Worm (Caenorhabditis elegans) whole organism, early embryonic: ENCODE data around the gene nlp-19.

Source experiments
- B0310.2 ChIP-seq: sonication (generic microtip); optimal IDR thresholded peaks from 2 replicates; lab custom pipeline; 2016; ENCODE audit warnings: mild to moderate bottlenecking, missing genetic modification characterization, missing compliant biosample characterization
- F13C5.2 ChIP-seq: sonication (generic microtip); optimal IDR thresholded peaks from 2 replicates; lab custom pipeline; 2017; ENCODE audit warnings: mild to moderate bottlenecking, missing genetic modification characterization, inconsistent platforms, missing compliant biosample characterization
- aly-1 ChIP-seq: sonication (generic microtip); optimal IDR thresholded peaks from 2 replicates; lab custom pipeline; 2016; ENCODE audit warnings: missing genetic modification characterization, missing compliant biosample characterization
- ama-1 ChIP-seq: fragments of 150-350 bp; optimal IDR thresholded peaks from 2 replicates; lab custom pipeline; 2014
- ceh-13 ChIP-seq: fragments of 200-800 bp; sonication (Bioruptor generic); optimal IDR thresholded peaks from 2 replicates; lab custom pipeline; 2018; ENCODE audit warnings: mild to moderate bottlenecking, missing genetic modification characterization, missing compliant biosample characterization
- ceh-36 ChIP-seq: sonication (generic microtip); optimal IDR thresholded peaks from 2 replicates; lab custom pipeline; 2016; ENCODE audit warnings: missing genetic modification characterization, inconsistent platforms, missing compliant biosample characterization
- ets-7 ChIP-seq: sonication (generic microtip); optimal IDR thresholded peaks from 2 replicates; lab custom pipeline; 2016; ENCODE audit warnings: missing genotype, missing genetic modification characterization, missing compliant biosample characterization
- flt-1 ChIP-seq: fragments of 200-800 bp; sonication (Bioruptor generic); IDR thresholded peaks from 2 replicates; pipeline ENCODE4 v1.3.6; 2022; ENCODE audit warnings: missing genetic modification characterization, missing compliant biosample characterization
- hmbx-1 ChIP-seq: sonication (generic microtip); optimal IDR thresholded peaks from 2 replicates; lab custom pipeline; 2016; ENCODE audit warnings: mild to moderate bottlenecking, missing genetic modification characterization, missing compliant biosample characterization
- hmg-4 ChIP-seq: fragments of 200-800 bp; sonication (Bioruptor generic); optimal IDR thresholded peaks from 2 replicates; lab custom pipeline; 2018; ENCODE audit warnings: mild to moderate bottlenecking, missing genetic modification characterization, missing compliant biosample characterization
- hnd-1 ChIP-seq: sonication (generic microtip); optimal IDR thresholded peaks from 2 replicates; lab custom pipeline; 2016; ENCODE audit warnings: missing genetic modification characterization, missing compliant biosample characterization
- pes-1 ChIP-seq: fragments of 200-800 bp; sonication (Bioruptor generic); IDR thresholded peaks from 2 replicates; pipeline ENCODE4 v1.3.6; 2022; ENCODE audit warnings: missing genetic modification reagents, missing genetic modification characterization, missing compliant biosample characterization
- scrt-1 ChIP-seq: fragments of 200-800 bp; sonication (Bioruptor generic); IDR thresholded peaks from 2 replicates; pipeline ENCODE4 v1.3.6; 2022; ENCODE audit warnings: missing genetic modification characterization, missing compliant biosample characterization
- sea-1 ChIP-seq: fragments of 200-800 bp; sonication (Bioruptor generic); conservative IDR thresholded peaks from 2 replicates; pipeline ENCODE4 v1.3.6; 2022; ENCODE audit warnings: missing genetic modification characterization, missing compliant biosample characterization
- tbx-11 ChIP-seq: fragments of 200-800 bp; sonication (Bioruptor generic); IDR thresholded peaks from 2 replicates; pipeline ENCODE4 v1.3.6; 2022; ENCODE audit warnings: missing genetic modification characterization, missing compliant biosample characterization
- tbx-37 ChIP-seq: fragments of 200-800 bp; sonication (Bioruptor generic); conservative IDR thresholded peaks from 2 replicates; pipeline ENCODE4 v1.3.6; 2022; ENCODE audit warnings: missing genetic modification reagents, missing genetic modification characterization, missing compliant biosample characterization
- tra-4 ChIP-seq: sonication (generic microtip); optimal IDR thresholded peaks from 2 replicates; lab custom pipeline; 2017; ENCODE audit warnings: missing genetic modification characterization, missing compliant biosample characterization

Gene nlp-19

ce11 chrX:10981374-10981773 is 22.8 kb downstream of the nlp-19 start:
- TF ChIP-seq scrt-1: no peak
- TF ChIP-seq hmbx-1 (tag; lab: Kevin White, UChicago): no peak
- TF ChIP-seq ets-7 (tag; lab: Kevin White, UChicago): no peak
- no peak for TF ChIP-seq B0310.2 (tag; lab: Kevin White, UChicago)
- TF ChIP-seq sea-1 (GFP tag; lab: Robert Waterston, UW): no peak
- TF ChIP-seq tra-4 (tag; lab: Kevin White, UChicago): no peak
- TF ChIP-seq hnd-1 (tag; lab: Kevin White, UChicago): no peak

ce11 chrX:10982051-10982450 is 23.5 kb downstream of the nlp-19 start, which contains the start of gene ver-4:
TSS of gene ver-4 (plus strand) at chrX:10982351.
- TF ChIP-seq tra-4 (tag; lab: Kevin White, UChicago) (no peak), scrt-1 (no peak), ceh-36 (no peak)

- TF ChIP-seq tbx-11 (no peak), scrt-1 (0 out of 2 replicates have a peak, but pooled peaks have one; percentile 12)
These were observed 30.8 kb downstream of the nlp-19 start for ce11 chrX:10989286-10989685.

ce11 chrX:10990159-10990854 is 31.8 kb downstream of the nlp-19 start:
- TF ChIP-seq ama-1 (lab: Kevin White, UChicago) (no peak), flt-1 (GFP tag; lab: Robert Waterston, UW) (0 out of 2 replicates have a peak, but pooled peaks have one; percentile 3)

- TF ChIP-seq ama-1 (lab: Kevin White, UChicago): no peak
- TF ChIP-seq aly-1 (tag; lab: Kevin White, UChicago): no peak
- TF ChIP-seq flt-1 (GFP tag; lab: Robert Waterston, UW): no peak
- TF ChIP-seq tbx-37 (GFP tag; lab: Robert Waterston, UW): no peak
- TF ChIP-seq tra-4 (tag; lab: Kevin White, UChicago): no peak
- TF ChIP-seq pes-1 (GFP tag; lab: Robert Waterston, UW): no peak
- TF ChIP-seq hmbx-1 (tag; lab: Kevin White, UChicago): no peak
- TF ChIP-seq scrt-1: no peak
- no peak for TF ChIP-seq ceh-13 (GFP tag; lab: Kevin White, UChicago)
- no peak for TF ChIP-seq ceh-36
- no peak for TF ChIP-seq tbx-11
- no peak for TF ChIP-seq B0310.2 (tag; lab: Kevin White, UChicago)
- no peak for TF ChIP-seq F13C5.2
- TF ChIP-seq hnd-1 (tag; lab: Kevin White, UChicago): no peak
- TF ChIP-seq ets-7 (tag; lab: Kevin White, UChicago): no peak
- no peak for TF ChIP-seq sea-1 (GFP tag; lab: Robert Waterston, UW)
- no peak for TF ChIP-seq hmg-4
These were observed 32.3 kb downstream of the nlp-19 start for ce11 chrX:10990855-10991176.

- TF ChIP-seq aly-1 (tag; lab: Kevin White, UChicago) (no peak), ets-7 (tag; lab: Kevin White, UChicago) (no peak), ama-1 (lab: Kevin White, UChicago) (no peak), B0310.2 (tag; lab: Kevin White, UChicago) (no peak), tbx-37 (GFP tag; lab: Robert Waterston, UW) (no peak)
These were observed 33.0 kb downstream of the nlp-19 start for ce11 chrX:10991352-10992172.

ce11 chrX:10992177-10992576 is 33.6 kb downstream of the nlp-19 start, which contains the start of gene ver-3:
TSS of gene ver-3 (plus strand) at chrX:10992477.
- TF ChIP-seq tbx-37 (GFP tag; lab: Robert Waterston, UW): no peak
- TF ChIP-seq hmbx-1 (tag; lab: Kevin White, UChicago): no peak

ce11 chrX:10999176-10999575 is 40.6 kb downstream of the nlp-19 start, which contains the start of gene F59F3.6:
TSS of gene F59F3.6 (minus strand) at chrX:10999276.
- TF ChIP-seq ets-7 (tag; lab: Kevin White, UChicago) (no peak), hmbx-1 (tag; lab: Kevin White, UChicago) (no peak), ceh-13 (GFP tag; lab: Kevin White, UChicago) (no peak), hmg-4 (no peak), B0310.2 (tag; lab: Kevin White, UChicago) (no peak), F13C5.2 (no peak), hnd-1 (tag; lab: Kevin White, UChicago) (no peak), pes-1 (GFP tag; lab: Robert Waterston, UW) (no peak), tbx-37 (GFP tag; lab: Robert Waterston, UW) (no peak)

- TF ChIP-seq B0310.2 (tag; lab: Kevin White, UChicago): no peak
- TF ChIP-seq scrt-1: no peak
- no peak for TF ChIP-seq ceh-36
- no peak for TF ChIP-seq ets-7 (tag; lab: Kevin White, UChicago)
- no peak for TF ChIP-seq hmbx-1 (tag; lab: Kevin White, UChicago)
- TF ChIP-seq aly-1 (tag; lab: Kevin White, UChicago): no peak
- no peak for TF ChIP-seq tbx-37 (GFP tag; lab: Robert Waterston, UW)
- no peak for TF ChIP-seq ceh-13 (GFP tag; lab: Kevin White, UChicago)
- no peak for TF ChIP-seq flt-1 (GFP tag; lab: Robert Waterston, UW)
- no peak for TF ChIP-seq hnd-1 (tag; lab: Kevin White, UChicago)
- no peak for TF ChIP-seq hmg-4
- TF ChIP-seq pes-1 (GFP tag; lab: Robert Waterston, UW): no peak
- no peak for TF ChIP-seq sea-1 (GFP tag; lab: Robert Waterston, UW)
- no peak for TF ChIP-seq tbx-11
- TF ChIP-seq F13C5.2: no peak
- no peak for TF ChIP-seq ama-1 (lab: Kevin White, UChicago)
- TF ChIP-seq tra-4 (tag; lab: Kevin White, UChicago): no peak
These were observed 43.2 kb downstream of the nlp-19 start, which contains the start of gene col-177 for ce11 chrX:11001750-11002149. TSS of gene col-177 (minus strand) at chrX:11001850.
